Worm (Caenorhabditis elegans) whole organism, late embryonic: Measurements from ENCODE around the gene F54H12.4.

ENCODE experiments used
- C08G9.2 ChIP-seq: sonication (generic microtip); optimal IDR thresholded peaks from 2 replicates; lab custom pipeline; 2016; ENCODE audit warnings: mild to moderate bottlenecking, missing genetic modification characterization, moderate library complexity, missing compliant biosample characterization
- T23F11.4 ChIP-seq: fragments of 200-800 bp; sonication (Bioruptor generic); optimal IDR thresholded peaks from 2 replicates; lab custom pipeline; 2018; ENCODE audit warnings: mild to moderate bottlenecking, missing genetic modification characterization, missing compliant biosample characterization
- ceh-24 ChIP-seq: sonication (generic microtip); optimal IDR thresholded peaks from 2 replicates; lab custom pipeline; 2016; ENCODE audit warnings: mild to moderate bottlenecking, missing genetic modification characterization, missing compliant biosample characterization
- ceh-6 ChIP-seq: fragments of 200-800 bp; sonication (Bioruptor generic); optimal IDR thresholded peaks from 2 replicates; lab custom pipeline; 2018; ENCODE audit warnings: mild to moderate bottlenecking, missing genetic modification characterization, missing compliant biosample characterization
- dve-1 ChIP-seq: sonication (generic microtip); optimal IDR thresholded peaks from 2 replicates; lab custom pipeline; 2017; ENCODE audit warnings: antibody characterized with exemption, mild to moderate bottlenecking, missing genetic modification characterization, missing compliant biosample characterization
- fax-1 ChIP-seq: sonication (generic microtip); optimal IDR thresholded peaks from 2 replicates; lab custom pipeline; 2016; ENCODE audit warnings: missing genotype, missing genetic modification characterization, missing compliant biosample characterization
- gmeb-2 ChIP-seq: sonication (generic microtip); optimal IDR thresholded peaks from 2 replicates; lab custom pipeline; 2016; ENCODE audit warnings: missing genetic modification characterization, inconsistent platforms, missing compliant biosample characterization
- hlh-8 ChIP-seq: sonication (generic microtip); optimal IDR thresholded peaks from 2 replicates; lab custom pipeline; 2016; ENCODE audit warnings: missing genotype, missing genetic modification characterization, missing compliant biosample characterization
- lin-11 ChIP-seq: fragments of 200-800 bp; sonication (Bioruptor generic); optimal IDR thresholded peaks from 2 replicates; lab custom pipeline; 2018; ENCODE audit warnings: mild to moderate bottlenecking, missing genetic modification characterization, missing compliant biosample characterization
- mec-3 ChIP-seq: sonication (generic microtip); optimal IDR thresholded peaks from 2 replicates; lab custom pipeline; 2016; ENCODE audit warnings: borderline replicate concordance, missing genetic modification characterization, missing compliant biosample characterization
- nhr-11 ChIP-seq: fragments of 150-350 bp; optimal IDR thresholded peaks from 2 replicates; lab custom pipeline; 2014; ENCODE audit warnings: missing biosample characterization, missing genetic modification characterization
- unc-42 ChIP-seq: sonication (generic microtip); optimal IDR thresholded peaks from 2 replicates; lab custom pipeline; 2016; ENCODE audit warnings: missing genotype, missing genetic modification characterization, missing compliant biosample characterization

DNA sequence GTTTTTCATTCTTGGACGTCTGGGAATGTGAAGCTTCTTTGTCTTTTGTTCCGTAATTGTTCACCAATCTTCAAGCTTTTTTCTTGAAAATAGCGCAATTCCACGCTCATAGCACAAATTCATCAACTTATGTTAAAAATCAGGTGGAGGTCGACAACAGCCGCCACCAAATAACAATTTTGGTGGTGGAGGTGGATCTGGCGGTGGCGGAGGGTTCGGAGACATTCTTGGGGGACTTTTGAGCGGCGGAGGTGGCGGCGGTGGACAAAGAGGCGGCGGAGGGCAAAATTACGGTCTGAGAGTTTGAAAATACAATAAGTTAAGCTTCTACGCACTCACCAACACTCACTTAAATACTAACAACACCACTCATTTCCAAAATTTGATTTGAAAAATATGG, 19.4 kb upstream of the F54H12.4 start:
- TF ChIP-seq fax-1 (tag; lab: Kevin White, UChicago) (no peak), hlh-8 (tag; lab: Kevin White, UChicago) (no peak), C08G9.2 (no peak), T23F11.4 (GFP tag; lab: Kevin White, UChicago) (no peak), mec-3 (tag; lab: Kevin White, UChicago) (no peak), dve-1 (tag; lab: Kevin White, UChicago) (no peak), ceh-24 (tag; lab: Kevin White, UChicago) (no peak), ceh-6 (no peak), lin-11 (no peak), unc-42 (tag; lab: Kevin White, UChicago) (no peak), nhr-11 (no peak), gmeb-2 (tag; lab: Kevin White, UChicago) (no peak)
